Fruit fly (Drosophila melanogaster) whole organism, embryonic: Measurements from ENCODE around the gene CG46307.
A peak's percentile ranks its signal among the peaks of the same experiment; 100 is the strongest.

Experiments used
- Awh ChIP-seq: fragments of 200-800 bp; sonication (Bioruptor generic); IDR thresholded peaks from 2 replicates; pipeline ENCODE4, ENCODE4 v1.3.6; 2022; ENCODE audit warnings: missing biosample characterization, missing genetic modification characterization
- Bgb ChIP-seq: fragments of 200-800 bp; sonication (Bioruptor generic); IDR thresholded peaks from 2 replicates; pipeline ENCODE4 v1.3.6; 2022; ENCODE audit warnings: missing biosample characterization, missing genetic modification characterization; ENCODE audit not compliant: partially characterized antibody
- CG10147 ChIP-seq: fragments of 200-800 bp; sonication (Bioruptor generic); optimal IDR thresholded peaks from 2 replicates; lab custom pipeline; 2019; ENCODE audit warnings: missing biosample characterization, mild to moderate bottlenecking, missing genetic modification characterization, moderate library complexity
- CG10267 ChIP-seq: fragments of 200-800 bp; sonication (Bioruptor generic); optimal IDR thresholded peaks from 2 replicates; lab custom pipeline; 2018; ENCODE audit warnings: missing biosample characterization, mild to moderate bottlenecking, missing genetic modification characterization, moderate library complexity
- CG10959 ChIP-seq: fragments of 200-800 bp; sonication (Bioruptor generic); IDR thresholded peaks from 2 replicates; pipeline ENCODE4 v1.3.6; 2022; ENCODE audit warnings: missing biosample characterization, missing genetic modification characterization
- CG11247 ChIP-seq: fragments of 200-800 bp; sonication (Bioruptor generic); IDR thresholded peaks from 2 replicates; pipeline ENCODE4 v1.3.6; 2022; ENCODE audit warnings: missing biosample characterization, missing genetic modification characterization
- CG12236 ChIP-seq: fragments of 200-800 bp; sonication (Bioruptor generic); optimal IDR thresholded peaks from 2 replicates; lab custom pipeline; 2016; ENCODE audit warnings: missing biosample characterization, missing genetic modification characterization
- CG12659 ChIP-seq: fragments of 200-800 bp; sonication (Bioruptor generic); optimal IDR thresholded peaks from 3 replicates; lab custom pipeline; 2017; ENCODE audit warnings: mild to moderate bottlenecking, missing biosample characterization, missing genetic modification reagents, missing genetic modification characterization
- CG13624 ChIP-seq: fragments of 200-800 bp; sonication (Bioruptor generic); optimal IDR thresholded peaks from 2 replicates; lab custom pipeline; 2016; ENCODE audit warnings: missing biosample characterization, missing genetic modification characterization
- CG1529 ChIP-seq: fragments of 200-800 bp; sonication (Bioruptor generic); optimal IDR thresholded peaks from 3 replicates; lab custom pipeline; 2018; ENCODE audit warnings: missing biosample characterization, missing genetic modification characterization
- CG30403 ChIP-seq: fragments of 200-800 bp; sonication (Bioruptor generic); optimal IDR thresholded peaks from 3 replicates; lab custom pipeline; 2016; ENCODE audit warnings: missing biosample characterization, missing genetic modification characterization
- CG33557 ChIP-seq: fragments of 200-800 bp; sonication (Bioruptor generic); optimal IDR thresholded peaks from 2 replicates; lab custom pipeline; 2019; ENCODE audit warnings: missing biosample characterization, mild to moderate bottlenecking, missing genetic modification characterization, moderate library complexity
- CG34224 ChIP-seq: fragments of 200-800 bp; sonication (Bioruptor generic); IDR thresholded peaks from 3 replicates; pipeline ENCODE4 v1.3.6; 2022; ENCODE audit warnings: missing biosample characterization, missing genetic modification characterization; ENCODE audit not compliant: partially characterized antibody
- CG3838 ChIP-seq: fragments of 200-800 bp; sonication (Bioruptor generic); optimal IDR thresholded peaks from 3 replicates; lab custom pipeline; 2016; ENCODE audit warnings: missing biosample characterization, missing genetic modification characterization
- CG4617 ChIP-seq: fragments of 200-800 bp; sonication (Bioruptor generic); optimal IDR thresholded peaks from 3 replicates; lab custom pipeline; 2016; ENCODE audit warnings: missing biosample characterization, missing genetic modification characterization, borderline replicate concordance
- CG6683 ChIP-seq: fragments of 200-800 bp; sonication (Bioruptor generic); optimal IDR thresholded peaks from 2 replicates; lab custom pipeline; 2017; ENCODE audit warnings: missing biosample characterization, mild to moderate bottlenecking, missing genetic modification characterization, missing genetic modification reagents
- CG7928 ChIP-seq: fragments of 200-800 bp; sonication (Bioruptor generic); optimal IDR thresholded peaks from 2 replicates; lab custom pipeline; 2017; ENCODE audit warnings: missing biosample characterization, mild to moderate bottlenecking, missing genetic modification characterization
- CG9817 ChIP-seq: fragments of 200-800 bp; sonication (Bioruptor generic); optimal IDR thresholded peaks from 2 replicates; lab custom pipeline; 2018; ENCODE audit warnings: missing biosample characterization, mild to moderate bottlenecking, missing genetic modification characterization, moderate library complexity
- CG9876 ChIP-seq: fragments of 200-800 bp; sonication (Bioruptor generic); optimal IDR thresholded peaks from 2 replicates; lab custom pipeline; 2016; ENCODE audit warnings: missing biosample characterization, missing genetic modification characterization
- Deaf1 ChIP-seq: fragments of 200-800 bp; optimal IDR thresholded peaks from 3 replicates; lab custom pipeline; 2019; ENCODE audit warnings: missing biosample characterization, mild to moderate bottlenecking, missing genetic modification characterization, moderate library complexity
- Dref ChIP-seq: fragments of 200-800 bp; sonication (Bioruptor generic); IDR thresholded peaks from 2 replicates; pipeline ENCODE4 v1.3.6; 2022; ENCODE audit warnings: missing biosample characterization, missing genetic modification characterization
- Fer1 ChIP-seq: fragments of 200-800 bp; sonication (Bioruptor generic); optimal IDR thresholded peaks from 2 replicates; lab custom pipeline; 2017; ENCODE audit warnings: missing biosample characterization, mild to moderate bottlenecking, missing genetic modification characterization
- H15 ChIP-seq: fragments of 200-800 bp; sonication (Bioruptor generic); IDR thresholded peaks from 3 replicates; pipeline ENCODE4 v1.3.6; 2022; ENCODE audit warnings: missing biosample characterization, missing genetic modification characterization
- Hr39 ChIP-seq: fragments of >200 bp; optimal IDR thresholded peaks from 2 replicates; lab custom pipeline; 2017
- Hsf ChIP-seq: fragments of 200-800 bp; sonication (Bioruptor generic); optimal IDR thresholded peaks from 3 replicates; lab custom pipeline; 2016; ENCODE audit warnings: missing biosample characterization, missing genetic modification characterization
- MESR4 ChIP-seq: fragments of 200-800 bp; sonication (Bioruptor generic); optimal IDR thresholded peaks from 2 replicates; lab custom pipeline; 2018; ENCODE audit warnings: missing biosample characterization, mild to moderate bottlenecking, missing genetic modification characterization, moderate library complexity
- Opbp ChIP-seq: fragments of 200-800 bp; sonication (Bioruptor generic); IDR thresholded peaks from 3 replicates; pipeline ENCODE4 v1.3.6; 2022; ENCODE audit warnings: missing biosample characterization, missing genetic modification characterization; ENCODE audit not compliant: partially characterized antibody
- Usf ChIP-seq: fragments of 200-800 bp; sonication (Bioruptor generic); optimal IDR thresholded peaks from 2 replicates; lab custom pipeline; 2017; ENCODE audit warnings: missing genotype, missing biosample characterization, missing genetic modification characterization
- cas ChIP-seq: fragments of 200-800 bp; sonication (Bioruptor generic); IDR thresholded peaks from 2 replicates; pipeline ENCODE4 v1.3.6; 2022; ENCODE audit warnings: missing biosample characterization, missing genetic modification characterization
- chm ChIP-seq: fragments of 200-800 bp; sonication (Bioruptor generic); IDR thresholded peaks from 2 replicates; pipeline ENCODE4 v1.3.6; 2022; ENCODE audit warnings: missing biosample characterization, missing genetic modification characterization
- ci ChIP-seq: fragments of 200-800 bp; sonication (Bioruptor generic); IDR thresholded peaks from 3 replicates; pipeline ENCODE4 v1.3.6; 2022; ENCODE audit warnings: missing biosample characterization, missing genetic modification characterization
- en ChIP-seq: fragments of 200-800 bp; sonication (Bioruptor generic); optimal IDR thresholded peaks from 2 replicates; lab custom pipeline; 2016; ENCODE audit warnings: missing biosample characterization, missing genetic modification characterization
- eve ChIP-seq, 2 experiments: fragments of >200 bp; optimal IDR thresholded peaks; 2 replicates each; lab custom pipeline; 2017; ENCODE audit warnings: missing biosample characterization in 2 of 2, missing genetic modification characterization in 2 of 2
- gfzf ChIP-seq: fragments of 200-800 bp; sonication (Bioruptor generic); optimal IDR thresholded peaks from 2 replicates; lab custom pipeline; 2016; ENCODE audit warnings: missing biosample characterization, mild to moderate bottlenecking, missing genetic modification characterization, moderate library complexity
- grau ChIP-seq: fragments of 200-800 bp; optimal IDR thresholded peaks from 3 replicates; lab custom pipeline; 2019; ENCODE audit warnings: missing biosample characterization, mild to moderate bottlenecking, missing genetic modification characterization, moderate library complexity
- insv ChIP-seq, 2 experiments: fragments of 200-800 bp; sonication (Bioruptor generic); optimal IDR thresholded peaks; 3 replicates each; lab custom pipeline; 2016 to 2018; ENCODE audit warnings: missing biosample characterization in 2 of 2, missing genetic modification characterization in 2 of 2
- jing ChIP-seq: fragments of 200-800 bp; sonication (Bioruptor generic); optimal IDR thresholded peaks from 2 replicates; lab custom pipeline; 2018; ENCODE audit warnings: missing biosample characterization, mild to moderate bottlenecking, missing genetic modification characterization
- jumu ChIP-seq: fragments of 200-800 bp; sonication (Bioruptor generic); optimal IDR thresholded peaks from 3 replicates; lab custom pipeline; 2016; ENCODE audit warnings: missing biosample characterization, missing genetic modification characterization
- ken ChIP-seq: fragments of 200-800 bp; sonication (Bioruptor generic); IDR thresholded peaks from 3 replicates; pipeline ENCODE4 v1.3.6; 2022; ENCODE audit warnings: missing biosample characterization, missing genetic modification characterization
- knrl ChIP-seq: fragments of 200-800 bp; sonication (Bioruptor generic); IDR thresholded peaks from 3 replicates; pipeline ENCODE4 v1.3.6; 2022; ENCODE audit warnings: missing biosample characterization, missing genetic modification characterization; ENCODE audit not compliant: partially characterized antibody
- lmd ChIP-seq: fragments of 200-800 bp; sonication (Bioruptor generic); IDR thresholded peaks from 2 replicates; pipeline ENCODE4 v1.3.6; 2022; ENCODE audit warnings: missing biosample characterization, missing genetic modification characterization
- mirr ChIP-seq: fragments of 200-800 bp; sonication (Bioruptor generic); optimal IDR thresholded peaks from 3 replicates; lab custom pipeline; 2018; ENCODE audit warnings: missing biosample characterization, mild to moderate bottlenecking, missing genetic modification characterization
- pb ChIP-seq: fragments of 200-800 bp; sonication (Bioruptor generic); optimal IDR thresholded peaks from 3 replicates; lab custom pipeline; 2016; ENCODE audit warnings: missing biosample characterization, missing genetic modification characterization
- pzg ChIP-seq: fragments of 200-800 bp; sonication (Bioruptor generic); optimal IDR thresholded peaks from 3 replicates; lab custom pipeline; 2018; ENCODE audit warnings: missing biosample characterization, mild to moderate bottlenecking, missing genetic modification characterization, moderate library complexity
- ranshi ChIP-seq: fragments of 200-800 bp; sonication (Bioruptor generic); IDR thresholded peaks from 2 replicates; pipeline ENCODE4 v1.3.6; 2022; ENCODE audit warnings: missing biosample characterization, missing genetic modification characterization
- run ChIP-seq: fragments of 200-800 bp; sonication (Bioruptor generic); optimal IDR thresholded peaks from 3 replicates; lab custom pipeline; 2018; ENCODE audit warnings: missing biosample characterization, mild to moderate bottlenecking, missing genetic modification characterization
- sim ChIP-seq: fragments of 200-800 bp; sonication (Bioruptor generic); IDR thresholded peaks from 2 replicates; pipeline ENCODE4 v1.3.6; 2022; ENCODE audit warnings: missing biosample characterization, missing genetic modification characterization
- slbo ChIP-seq: fragments of 200-800 bp; sonication (Bioruptor generic); IDR thresholded peaks from 2 replicates; pipeline ENCODE4 v1.3.6; 2022; ENCODE audit warnings: missing biosample characterization, missing genetic modification characterization
- trem ChIP-seq: fragments of 200-800 bp; optimal IDR thresholded peaks from 3 replicates; lab custom pipeline; 2019; ENCODE audit warnings: missing biosample characterization, mild to moderate bottlenecking, missing genetic modification characterization, moderate library complexity
- unpg ChIP-seq: fragments of 200-800 bp; sonication (Bioruptor generic); optimal IDR thresholded peaks from 3 replicates; lab custom pipeline; 2018; ENCODE audit warnings: missing biosample characterization, mild to moderate bottlenecking, missing genetic modification characterization, moderate library complexity
- vvl ChIP-seq: fragments of 200-800 bp; sonication (Bioruptor generic); IDR thresholded peaks from 2 replicates; pipeline ENCODE4 v1.3.6; 2022; ENCODE audit warnings: missing biosample characterization, missing genetic modification characterization
- zfh1 ChIP-seq: fragments of 200-800 bp; sonication (Bioruptor generic); IDR thresholded peaks from 3 replicates; pipeline ENCODE4 v1.3.6; 2022; ENCODE audit warnings: missing biosample characterization, missing genetic modification characterization

The CG46307 gene

dm6 chr2L:21162875-21163274 lies 58.5 kb downstream of the CG46307 start, which contains the start of gene Nbr:
Gene Nbr, minus strand, starts transcription at chr2L:21163083.
- no peak for TF ChIP-seq sim (GFP tag; lab: Robert Waterston, UW)
- TF ChIP-seq CG10959 (GFP tag; lab: Robert Waterston, UW) = no peak
- TF ChIP-seq eve (GFP tag; optimal IDR thresholded peaks at IDR 0.05; lab: Kevin White, UChicago) = no peak
- peak; percentile 43; the same call in 1 of the 3 replicates for TF ChIP-seq CG34224 (GFP tag; lab: Robert Waterston, UW)
- TF ChIP-seq gfzf (GFP tag; lab: Kevin White, UChicago) = no peak
- TF ChIP-seq CG1529 (GFP tag; lab: Kevin White, UChicago) = no peak
- peak; percentile 12 for TF ChIP-seq pzg (GFP tag; lab: Kevin White, UChicago)
- peak; percentile 54 for TF ChIP-seq slbo (GFP tag; lab: Robert Waterston, UW)
- peak in 1 of 2 experiments; percentile 15 for TF ChIP-seq insv (GFP tag; optimal IDR thresholded peaks at IDR 0.05; lab: Kevin White, UChicago)
- TF ChIP-seq pb (GFP tag; lab: Kevin White, UChicago) = no peak
- TF ChIP-seq unpg (GFP tag; lab: Kevin White, UChicago) = no peak
- TF ChIP-seq ci (GFP tag; lab: Robert Waterston, UW) = 0 out of 3 replicates have a peak, but pooled peaks have one; percentile 24
- TF ChIP-seq Hsf = no peak
- TF ChIP-seq trem (tag; lab: Kevin White, UChicago) = no peak
- no peak for TF ChIP-seq jing (GFP tag; lab: Kevin White, UChicago)
- no peak for TF ChIP-seq mirr (GFP tag; lab: Kevin White, UChicago)
- no peak for TF ChIP-seq Awh (GFP tag; lab: Robert Waterston, UW)
- TF ChIP-seq en = no peak
- no peak for TF ChIP-seq CG10147 (GFP tag; lab: Kevin White, UChicago)
- TF ChIP-seq jumu (GFP tag; lab: Kevin White, UChicago) = no peak
- no peak for TF ChIP-seq lmd (GFP tag; lab: Robert Waterston, UW)
- no peak for TF ChIP-seq CG33557 (GFP tag; lab: Kevin White, UChicago)
- TF ChIP-seq CG4617 = peak; percentile 27
- TF ChIP-seq ken (GFP tag; lab: Robert Waterston, UW) = 0 out of 3 replicates have a peak, but pooled peaks have one; percentile 40
- TF ChIP-seq run = no peak
- TF ChIP-seq CG9817 (tag; lab: Kevin White, UChicago) = no peak
- no peak for TF ChIP-seq CG7928
- no peak for TF ChIP-seq CG10267 (tag; lab: Kevin White, UChicago)
- no peak for TF ChIP-seq Fer1 (GFP tag; lab: Kevin White, UChicago)
- TF ChIP-seq H15 = no peak
- TF ChIP-seq cas (GFP tag; lab: Robert Waterston, UW) = no peak
- TF ChIP-seq Opbp (GFP tag; lab: Robert Waterston, UW) = peak; percentile 31; the same call in 1 of the 3 replicates
- TF ChIP-seq CG11247 = peak; percentile 36; the same call in 1 of the 2 replicates
- TF ChIP-seq CG12236 (GFP tag; lab: Kevin White, UChicago) = no peak
- TF ChIP-seq CG12659 (GFP tag; lab: Kevin White, UChicago) = peak; percentile 17
- peak; percentile 87 for TF ChIP-seq MESR4
- TF ChIP-seq zfh1 (GFP tag; lab: Robert Waterston, UW) = no peak
- peak; percentile 52 for TF ChIP-seq Bgb (GFP tag; lab: Robert Waterston, UW)
- no peak for TF ChIP-seq chm (GFP tag; lab: Robert Waterston, UW)
- peak; percentile 33; the same call in 2 of the 3 replicates for TF ChIP-seq knrl (GFP tag; lab: Robert Waterston, UW)
- TF ChIP-seq CG6683 = no peak
- peak; percentile 72 for TF ChIP-seq Dref
- TF ChIP-seq CG9876 (GFP tag; lab: Kevin White, UChicago) = no peak
- no peak for TF ChIP-seq Deaf1
- no peak for TF ChIP-seq ranshi (GFP tag; lab: Robert Waterston, UW)
- no peak for TF ChIP-seq grau (tag; lab: Kevin White, UChicago)
- no peak for TF ChIP-seq Usf (GFP tag; lab: Kevin White, UChicago)
- TF ChIP-seq vvl (GFP tag; lab: Robert Waterston, UW) = 0 out of 2 replicates have a peak, but pooled peaks have one; percentile 7
- no peak for TF ChIP-seq CG30403
- TF ChIP-seq CG3838 (GFP tag; lab: Kevin White, UChicago) = no peak
- TF ChIP-seq CG13624 (GFP tag; lab: Kevin White, UChicago) = no peak
- no peak for TF ChIP-seq Hr39 (lab: Kevin White, UChicago)
